Fruit fly (Drosophila melanogaster) whole organism: ENCODE data around the gene tal-2A.

ENCODE experiments used
- CG8478 ChIP-seq: fragments of >200 bp; optimal IDR thresholded peaks from 2 replicates; lab custom pipeline; 2018; ENCODE audit warnings: inconsistent platforms
- psq ChIP-seq: fragments of >200 bp; optimal IDR thresholded peaks from 2 replicates; lab custom pipeline; 2017
- usp ChIP-seq: fragments of >200 bp; optimal IDR thresholded peaks from 2 replicates; lab custom pipeline; 2017; ENCODE audit warnings: missing biosample characterization, missing genetic modification characterization, mixed read lengths

- TF ChIP-seq CG8478 (lab: Kevin White, UChicago): no peak
- TF ChIP-seq psq (lab: Kevin White, UChicago): no peak
- TF ChIP-seq usp (GFP tag; lab: Kevin White, UChicago): no peak
Measured at dm6 chr3R:13779241-13779683, 33.6 kb upstream of the tal-2A start, which contains the start of the genes CG42375 and CG9288.
